Fruit fly (Drosophila melanogaster) whole organism, embryonic: ENCODE results near the gene CG18662.
A peak's percentile ranks its signal among the peaks of the same experiment; 100 is the strongest.

Experiments
- Blimp-1 ChIP-seq: fragments of 200-800 bp; sonication (Bioruptor generic); optimal IDR thresholded peaks from 3 replicates; lab custom pipeline; 2018; ENCODE audit warnings: missing biosample characterization, missing genetic modification characterization, mild to moderate bottlenecking, moderate library complexity, missing genetic modification reagents
- CG10209 ChIP-seq: fragments of 200-800 bp; sonication (Bioruptor generic); optimal IDR thresholded peaks from 3 replicates; lab custom pipeline; 2017; ENCODE audit warnings: missing biosample characterization, mild to moderate bottlenecking, missing genetic modification characterization, missing genetic modification reagents
- CG10431 ChIP-seq: fragments of 200-800 bp; sonication (Bioruptor generic); optimal IDR thresholded peaks from 3 replicates; lab custom pipeline; 2018; ENCODE audit warnings: missing biosample characterization, mild to moderate bottlenecking, missing genetic modification characterization
- CG11696 ChIP-seq: fragments of 200-800 bp; sonication (Bioruptor generic); IDR thresholded peaks from 2 replicates; pipeline ENCODE4 v1.3.6; 2022; ENCODE audit warnings: missing biosample characterization, missing genetic modification characterization
- CG11723 ChIP-seq: fragments of 200-800 bp; sonication (Bioruptor generic); optimal IDR thresholded peaks from 2 replicates; lab custom pipeline; 2017; ENCODE audit warnings: missing biosample characterization, mild to moderate bottlenecking, missing genetic modification characterization
- CG15269 ChIP-seq: fragments of 200-800 bp; sonication (Bioruptor generic); optimal IDR thresholded peaks from 2 replicates; lab custom pipeline; 2018; ENCODE audit warnings: missing biosample characterization, mild to moderate bottlenecking, missing genetic modification characterization, moderate library complexity
- CG1529 ChIP-seq: fragments of 200-800 bp; sonication (Bioruptor generic); optimal IDR thresholded peaks from 3 replicates; lab custom pipeline; 2018; ENCODE audit warnings: missing biosample characterization, missing genetic modification characterization
- CG15696 ChIP-seq: fragments of 200-800 bp; sonication (Bioruptor generic); optimal IDR thresholded peaks from 2 replicates; lab custom pipeline; 2019; ENCODE audit warnings: missing biosample characterization, mild to moderate bottlenecking, missing genetic modification characterization, moderate library complexity
- CG17361 ChIP-seq: fragments of 200-800 bp; sonication (Bioruptor generic); IDR thresholded peaks from 3 replicates; pipeline ENCODE4 v1.3.6; 2022; ENCODE audit warnings: missing biosample characterization, missing genetic modification characterization
- CG18262 ChIP-seq: fragments of 200-800 bp; optimal IDR thresholded peaks from 3 replicates; lab custom pipeline; 2019; ENCODE audit warnings: missing biosample characterization, mild to moderate bottlenecking, missing genetic modification characterization, moderate library complexity
- CG2116 ChIP-seq: fragments of 200-800 bp; sonication (Bioruptor generic); optimal IDR thresholded peaks from 3 replicates; lab custom pipeline; 2018; ENCODE audit warnings: missing biosample characterization, mild to moderate bottlenecking, missing genetic modification characterization
- CG32772 ChIP-seq: fragments of 200-800 bp; sonication (Bioruptor generic); IDR thresholded peaks from 2 replicates; pipeline ENCODE4 v1.3.6; 2022; ENCODE audit warnings: missing biosample characterization, missing genetic modification characterization
- CG33213 ChIP-seq: fragments of 200-800 bp; sonication (Bioruptor generic); optimal IDR thresholded peaks from 3 replicates; lab custom pipeline; 2016; ENCODE audit warnings: missing biosample characterization, missing genetic modification characterization
- CG33557 ChIP-seq: fragments of 200-800 bp; sonication (Bioruptor generic); optimal IDR thresholded peaks from 2 replicates; lab custom pipeline; 2019; ENCODE audit warnings: missing biosample characterization, mild to moderate bottlenecking, missing genetic modification characterization, moderate library complexity
- CG3995 ChIP-seq: fragments of 200-800 bp; sonication (Bioruptor generic); optimal IDR thresholded peaks from 3 replicates; lab custom pipeline; 2016; ENCODE audit warnings: missing biosample characterization, missing genetic modification characterization
- CG43689 ChIP-seq: fragments of 200-800 bp; sonication (Bioruptor generic); IDR thresholded peaks from 2 replicates; pipeline ENCODE4 v1.3.6; 2022; ENCODE audit warnings: missing biosample characterization, missing genetic modification characterization
- CG4424 ChIP-seq: fragments of 200-800 bp; sonication (Bioruptor generic); optimal IDR thresholded peaks from 3 replicates; lab custom pipeline; 2016; ENCODE audit warnings: missing biosample characterization, missing genetic modification characterization
- CG4730 ChIP-seq: fragments of 200-800 bp; sonication (Bioruptor generic); IDR thresholded peaks from 2 replicates; pipeline ENCODE4 v1.3.6; 2022; ENCODE audit warnings: missing biosample characterization, missing genetic modification characterization
- CG6254 ChIP-seq: fragments of 200-800 bp; sonication (Bioruptor generic); optimal IDR thresholded peaks from 3 replicates; lab custom pipeline; 2017; ENCODE audit warnings: mild to moderate bottlenecking, missing biosample characterization, missing genetic modification reagents, missing genetic modification characterization
- CG7556 ChIP-seq: fragments of 200-800 bp; sonication (Bioruptor generic); optimal IDR thresholded peaks from 2 replicates; lab custom pipeline; 2017; ENCODE audit warnings: missing biosample characterization, mild to moderate bottlenecking, missing genetic modification characterization
- CG7839 ChIP-seq: fragments of 200-800 bp; sonication (Bioruptor generic); optimal IDR thresholded peaks from 3 replicates; lab custom pipeline; 2018; ENCODE audit warnings: missing biosample characterization, mild to moderate bottlenecking, missing genetic modification characterization, moderate library complexity
- CG7987 ChIP-seq: fragments of 200-800 bp; sonication (Bioruptor generic); optimal IDR thresholded peaks from 2 replicates; lab custom pipeline; 2018; ENCODE audit warnings: missing biosample characterization, mild to moderate bottlenecking, missing genetic modification characterization, moderate library complexity
- CG8924 ChIP-seq: fragments of 200-800 bp; optimal IDR thresholded peaks from 3 replicates; lab custom pipeline; 2019; ENCODE audit warnings: missing biosample characterization, mild to moderate bottlenecking, missing genetic modification characterization, moderate library complexity
- CG9932 ChIP-seq: fragments of 200-800 bp; sonication (Bioruptor generic); IDR thresholded peaks from 2 replicates; pipeline ENCODE4 v1.3.6; 2022; ENCODE audit warnings: missing biosample characterization, missing genetic modification characterization
- CHES-1-like ChIP-seq: fragments of 200-800 bp; sonication (Bioruptor generic); optimal IDR thresholded peaks from 2 replicates; lab custom pipeline; 2016; ENCODE audit warnings: missing biosample characterization, missing genetic modification characterization
- GATAe ChIP-seq: fragments of 200-800 bp; sonication (Bioruptor generic); conservative IDR thresholded peaks from 2 replicates; pipeline ENCODE4 v1.3.6; 2022; ENCODE audit warnings: missing biosample characterization, missing genetic modification characterization
- MBD-R2 ChIP-seq: fragments of 200-800 bp; sonication (Bioruptor generic); IDR thresholded peaks from 2 replicates; pipeline ENCODE4 v1.3.6; 2022; ENCODE audit warnings: missing biosample characterization, missing genetic modification characterization
- Meics ChIP-seq: fragments of 200-800 bp; sonication (Bioruptor generic); optimal IDR thresholded peaks from 2 replicates; lab custom pipeline; 2017; ENCODE audit warnings: missing biosample characterization, mild to moderate bottlenecking, missing genetic modification characterization
- PHDP ChIP-seq: fragments of 200-800 bp; sonication (Bioruptor generic); optimal IDR thresholded peaks from 3 replicates; lab custom pipeline; 2018; ENCODE audit warnings: missing biosample characterization, mild to moderate bottlenecking, missing genetic modification characterization, moderate library complexity
- Poxn ChIP-seq: fragments of 200-800 bp; sonication (Bioruptor generic); IDR thresholded peaks from 2 replicates; pipeline ENCODE4 v1.3.6; 2022; ENCODE audit warnings: missing biosample characterization, missing genetic modification characterization
- Stat92E ChIP-seq, 3 experiments: fragments of >200 bp in 2 of 3; fragments of 200-800 bp in 1 of 3; sonication (Bioruptor generic) in 1 of 3; optimal IDR thresholded peaks; 2 replicates each; lab custom pipeline; 2017 to 2019; ENCODE audit warnings: missing biosample characterization in 3 of 3, missing genetic modification characterization in 3 of 3, mild to moderate bottlenecking in 1 of 3, moderate library complexity in 1 of 3
- ara ChIP-seq: fragments of 200-800 bp; sonication (Bioruptor generic); IDR thresholded peaks from 2 replicates; pipeline ENCODE4 v1.3.6; 2022; ENCODE audit warnings: missing biosample characterization, missing genetic modification characterization
- bbx ChIP-seq: fragments of 200-800 bp; sonication (Bioruptor generic); IDR thresholded peaks from 2 replicates; pipeline ENCODE4 v1.3.6; 2022; ENCODE audit warnings: missing biosample characterization, missing genetic modification characterization; ENCODE audit not compliant: partially characterized antibody
- cg ChIP-seq: fragments of 200-800 bp; sonication (Bioruptor generic); optimal IDR thresholded peaks from 3 replicates; lab custom pipeline; 2019; ENCODE audit warnings: missing biosample characterization, mild to moderate bottlenecking, missing genetic modification characterization, moderate library complexity
- dan ChIP-seq: fragments of 200-800 bp; sonication (Bioruptor generic); IDR thresholded peaks from 2 replicates; pipeline ENCODE4 v1.3.6; 2022; ENCODE audit warnings: missing biosample characterization, missing genetic modification characterization
- esg ChIP-seq: fragments of 200-800 bp; sonication (Bioruptor generic); conservative IDR thresholded peaks from 2 replicates; pipeline ENCODE4 v1.3.6; 2022; ENCODE audit warnings: missing biosample characterization, missing genetic modification characterization
- eyg ChIP-seq: fragments of 200-800 bp; sonication (Bioruptor generic); optimal IDR thresholded peaks from 3 replicates; lab custom pipeline; 2016; ENCODE audit warnings: missing biosample characterization, missing genetic modification characterization
- gsb-n ChIP-seq: fragments of 200-800 bp; sonication (Bioruptor generic); optimal IDR thresholded peaks from 3 replicates; lab custom pipeline; 2018; ENCODE audit warnings: missing biosample characterization, mild to moderate bottlenecking, missing genetic modification characterization
- kah ChIP-seq: fragments of 200-800 bp; sonication (Bioruptor generic); optimal IDR thresholded peaks from 2 replicates; lab custom pipeline; 2018; ENCODE audit warnings: missing biosample characterization, mild to moderate bottlenecking, missing genetic modification characterization
- lbe ChIP-seq: fragments of 200-800 bp; sonication (Bioruptor generic); optimal IDR thresholded peaks from 2 replicates; lab custom pipeline; 2016; ENCODE audit warnings: missing biosample characterization, mild to moderate bottlenecking, missing genetic modification characterization
- lmd ChIP-seq: fragments of 200-800 bp; sonication (Bioruptor generic); IDR thresholded peaks from 2 replicates; pipeline ENCODE4 v1.3.6; 2022; ENCODE audit warnings: missing biosample characterization, missing genetic modification characterization
- nmo ChIP-seq: fragments of 200-800 bp; sonication (Bioruptor generic); optimal IDR thresholded peaks from 2 replicates; lab custom pipeline; 2018; ENCODE audit warnings: missing biosample characterization, mild to moderate bottlenecking, missing genetic modification characterization, moderate library complexity
- pita ChIP-seq: fragments of 200-800 bp; sonication (Bioruptor generic); optimal IDR thresholded peaks from 2 replicates; lab custom pipeline; 2017; ENCODE audit warnings: missing biosample characterization, mild to moderate bottlenecking, missing genetic modification characterization
- prd ChIP-seq, 3 experiments: fragments of >200 bp in 2 of 3; fragments of 200-800 bp in 1 of 3; sonication (Bioruptor generic) in 1 of 3; optimal IDR thresholded peaks in 2 of 3; IDR thresholded peaks in 1 of 3; 2 replicates in 2 of 3; 3 replicates in 1 of 3; pipeline versions ENCODE4 v1.3.6 to Lab custom; 2017 to 2022; ENCODE audit warnings: missing biosample characterization in 1 of 3, missing genetic modification characterization in 1 of 3
- repo ChIP-seq: fragments of 200-800 bp; sonication (Bioruptor generic); optimal IDR thresholded peaks from 2 replicates; lab custom pipeline; 2016; ENCODE audit warnings: missing biosample characterization, missing genetic modification characterization
- scrt ChIP-seq: fragments of 200-800 bp; sonication (Bioruptor generic); optimal IDR thresholded peaks from 2 replicates; lab custom pipeline; 2018; ENCODE audit warnings: missing biosample characterization, mild to moderate bottlenecking, missing genetic modification characterization, moderate library complexity
- tap ChIP-seq: fragments of 200-800 bp; optimal IDR thresholded peaks from 3 replicates; lab custom pipeline; 2019; ENCODE audit warnings: missing biosample characterization, mild to moderate bottlenecking, missing genetic modification characterization, moderate library complexity
- tup ChIP-seq: fragments of 200-800 bp; sonication (Bioruptor generic); optimal IDR thresholded peaks from 2 replicates; lab custom pipeline; 2016; ENCODE audit warnings: missing biosample characterization, mild to moderate bottlenecking, missing genetic modification characterization, moderate library complexity

CG18662 gene

DNA sequence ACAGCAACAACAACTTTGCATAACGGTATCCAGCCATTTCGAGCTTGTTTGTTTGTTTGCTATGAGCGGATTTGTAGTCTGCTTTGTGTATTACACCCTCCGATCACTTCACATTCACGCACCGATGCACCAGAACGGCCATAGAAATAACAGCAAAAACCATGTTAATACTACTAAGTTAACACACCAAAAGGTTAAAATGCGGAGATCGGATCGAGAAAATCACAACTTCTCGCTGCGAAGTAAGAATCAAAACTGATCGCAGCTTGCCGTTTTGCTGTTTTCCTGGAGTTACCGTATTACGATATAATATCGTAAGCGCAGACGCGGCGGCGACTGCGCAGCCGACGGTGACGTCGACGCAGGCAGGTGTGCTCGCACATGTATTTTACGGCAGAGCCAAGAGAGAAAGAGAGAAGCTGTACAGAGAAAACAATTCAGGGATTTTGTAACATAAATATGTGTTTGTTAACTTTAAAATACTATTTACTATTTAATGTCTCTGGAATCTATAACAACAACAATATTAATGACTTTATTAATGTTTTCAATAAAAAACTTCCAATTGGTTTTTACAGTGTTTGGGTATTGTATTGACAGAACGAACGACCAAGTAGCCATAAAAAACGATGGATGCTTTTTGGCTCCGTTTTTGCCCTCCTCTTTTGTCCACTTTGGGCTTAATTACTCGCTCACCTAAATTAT, 4.3 kb downstream of the CG18662 start, which contains the start of gene CG13101 (continued):
- TF ChIP-seq esg (GFP tag; lab: Robert Waterston, UW): peak; percentile 92
- peak; percentile 79 for TF ChIP-seq scrt
- peak; percentile 94 for TF ChIP-seq CG18262 (tag; lab: Kevin White, UChicago)
- peak; percentile 92 for TF ChIP-seq CG32772 (GFP tag; lab: Robert Waterston, UW)
- TF ChIP-seq CG7839 (tag; lab: Kevin White, UChicago): peak; percentile 95
- TF ChIP-seq PHDP (tag; lab: Kevin White, UChicago): peak; percentile 96
- TF ChIP-seq lbe (GFP tag; lab: Kevin White, UChicago): peak; percentile 94
- TF ChIP-seq CG43689 (GFP tag; lab: Robert Waterston, UW): peak; percentile 83
- TF ChIP-seq CG7987 (GFP tag; lab: Kevin White, UChicago): peak; percentile 76
- TF ChIP-seq CG15696 (tag; lab: Kevin White, UChicago): peak; percentile 73
- peak; percentile 72 for TF ChIP-seq eyg (GFP tag; lab: Kevin White, UChicago)
- peak; percentile 49; the same call in 1 of the 2 replicates for TF ChIP-seq GATAe
- TF ChIP-seq CG1529: peak; percentile 81
- peak; percentile 72 for TF ChIP-seq CG2116 (GFP tag; lab: Kevin White, UChicago)
- peak; percentile 88 for TF ChIP-seq CG6254 (GFP tag; lab: Kevin White, UChicago)
- TF ChIP-seq bbx: no peak
- TF ChIP-seq repo (GFP tag; lab: Kevin White, UChicago): peak; percentile 68
- peak; percentile 55 for TF ChIP-seq CG10431 (GFP tag; lab: Kevin White, UChicago)
- peak; percentile 89 for TF ChIP-seq CG10209 (GFP tag; lab: Kevin White, UChicago)
- peak; percentile 95 for TF ChIP-seq nmo (GFP tag; lab: Kevin White, UChicago)
- peak; percentile 91 for TF ChIP-seq tap (tag; lab: Kevin White, UChicago)
- peak; percentile 89 for TF ChIP-seq CG11696 (GFP tag; lab: Robert Waterston, UW)
- TF ChIP-seq Stat92E (GFP tag; optimal IDR thresholded peaks at IDR 0.05; lab: Kevin White, UChicago): peak in 1 of 3 experiments; percentile 83
- peak; percentile 58 for TF ChIP-seq Poxn (GFP tag; lab: Robert Waterston, UW)
- peak; percentile 93 for TF ChIP-seq Meics
- TF ChIP-seq MBD-R2 (GFP tag; lab: Robert Waterston, UW): peak; percentile 74; the same call in 1 of the 2 replicates
- TF ChIP-seq CG9932 (GFP tag; lab: Robert Waterston, UW): peak; percentile 93
- no peak for TF ChIP-seq cg (GFP tag; lab: Kevin White, UChicago)
- peak; percentile 91 for TF ChIP-seq CG17361 (GFP tag; lab: Robert Waterston, UW)
- TF ChIP-seq pita (GFP tag; lab: Kevin White, UChicago): no peak
- peak; percentile 93 for TF ChIP-seq ara (GFP tag; lab: Robert Waterston, UW)
- TF ChIP-seq CG3995 (GFP tag; lab: Kevin White, UChicago): peak; percentile 18
- TF ChIP-seq CG4730 (GFP tag; lab: Robert Waterston, UW): peak; percentile 93
- peak; percentile 95 for TF ChIP-seq CG15269 (tag; lab: Kevin White, UChicago)
- peak; percentile 93 for TF ChIP-seq CG4424 (GFP tag; lab: Kevin White, UChicago)
- peak; percentile 93 for TF ChIP-seq Blimp-1 (GFP tag; lab: Kevin White, UChicago)
- peak; percentile 68 for TF ChIP-seq kah (GFP tag; lab: Kevin White, UChicago)
- peak; percentile 91 for TF ChIP-seq lmd (GFP tag; lab: Robert Waterston, UW)
- TF ChIP-seq CG8924: peak; percentile 95
- peak; percentile 42 for TF ChIP-seq CHES-1-like (GFP tag; lab: Kevin White, UChicago)
- TF ChIP-seq dan (GFP tag; lab: Robert Waterston, UW): 0 out of 2 replicates have a peak, but pooled peaks have one; percentile 36
- peak; percentile 95 for TF ChIP-seq gsb-n
- peak; percentile 95 for TF ChIP-seq CG7556
- peak; percentile 75 for TF ChIP-seq tup
- TF ChIP-seq prd (optimal IDR thresholded peaks at IDR 0.05; lab: Kevin White, UChicago): no peak
- peak; percentile 94 for TF ChIP-seq prd (GFP tag; IDR thresholded peaks at IDR 0.05; lab: Robert Waterston, UW)
- peak; percentile 66 for TF ChIP-seq CG11723 (GFP tag; lab: Kevin White, UChicago)
- peak; percentile 80 for TF ChIP-seq CG33557 (GFP tag; lab: Kevin White, UChicago)
- peak; percentile 56 for TF ChIP-seq CG33213
